Fruit fly (Drosophila melanogaster) whole organism, embryonic: ENCODE measurements around the gene CG4404.

ENCODE experiments used
- ATbp ChIP-seq: fragments of 200-800 bp; sonication (Bioruptor generic); optimal IDR thresholded peaks from 2 replicates; lab custom pipeline; 2017; ENCODE audit warnings: missing biosample characterization, mild to moderate bottlenecking, missing genetic modification characterization, missing genetic modification reagents
- Atf6 ChIP-seq: fragments of 200-800 bp; sonication (Bioruptor generic); IDR thresholded peaks from 2 replicates; pipeline ENCODE4 v1.3.6; 2022; ENCODE audit warnings: missing biosample characterization, missing genetic modification characterization
- B-H2 ChIP-seq: fragments of 200-800 bp; sonication (Bioruptor generic); optimal IDR thresholded peaks from 2 replicates; lab custom pipeline; 2018; ENCODE audit warnings: missing biosample characterization, mild to moderate bottlenecking, missing genetic modification characterization
- CG11093 ChIP-seq: fragments of 200-800 bp; sonication (Bioruptor generic); IDR thresholded peaks from 3 replicates; pipeline ENCODE4 v1.3.6; 2022; ENCODE audit warnings: missing biosample characterization, missing genetic modification characterization
- CG12942 ChIP-seq: fragments of 200-800 bp; sonication (Bioruptor generic); optimal IDR thresholded peaks from 3 replicates; lab custom pipeline; 2016; ENCODE audit warnings: missing biosample characterization, missing genetic modification characterization
- CG13296 ChIP-seq: fragments of 200-800 bp; sonication (Bioruptor generic); optimal IDR thresholded peaks from 3 replicates; lab custom pipeline; 2018; ENCODE audit warnings: missing biosample characterization, mild to moderate bottlenecking, missing genetic modification characterization
- CG13424 ChIP-seq: fragments of 200-800 bp; sonication (Bioruptor generic); optimal IDR thresholded peaks from 2 replicates; lab custom pipeline; 2019; ENCODE audit warnings: missing biosample characterization, mild to moderate bottlenecking, missing genetic modification characterization, moderate library complexity
- CG14050 ChIP-seq: fragments of 200-800 bp; sonication (Bioruptor generic); IDR thresholded peaks from 3 replicates; pipeline ENCODE4 v1.3.6; 2022; ENCODE audit warnings: missing biosample characterization, missing genetic modification characterization
- CG14441 ChIP-seq: fragments of 200-800 bp; sonication (Bioruptor generic); IDR thresholded peaks from 2 replicates; pipeline ENCODE4 v1.3.6; 2022; ENCODE audit warnings: missing biosample characterization, missing genetic modification characterization
- CG14965 ChIP-seq: fragments of 200-800 bp; sonication (Bioruptor generic); optimal IDR thresholded peaks from 2 replicates; lab custom pipeline; 2016; ENCODE audit warnings: missing biosample characterization, missing genetic modification characterization, borderline replicate concordance
- CG15011 ChIP-seq: fragments of 200-800 bp; sonication (Bioruptor generic); optimal IDR thresholded peaks from 3 replicates; lab custom pipeline; 2018; ENCODE audit warnings: missing biosample characterization, mild to moderate bottlenecking, missing genetic modification characterization
- CG15269 ChIP-seq: fragments of 200-800 bp; sonication (Bioruptor generic); optimal IDR thresholded peaks from 2 replicates; lab custom pipeline; 2018; ENCODE audit warnings: missing biosample characterization, mild to moderate bottlenecking, missing genetic modification characterization, moderate library complexity
- CG2199 ChIP-seq: fragments of 200-800 bp; sonication (Bioruptor generic); IDR thresholded peaks from 3 replicates; pipeline ENCODE4 v1.3.6; 2022; ENCODE audit warnings: missing biosample characterization, missing genetic modification characterization
- CG2678 ChIP-seq: fragments of 200-800 bp; sonication (Bioruptor generic); optimal IDR thresholded peaks from 3 replicates; lab custom pipeline; 2019; ENCODE audit warnings: missing biosample characterization, mild to moderate bottlenecking, missing genetic modification characterization, moderate library complexity
- CG2889 ChIP-seq: fragments of 200-800 bp; sonication (Bioruptor generic); IDR thresholded peaks from 3 replicates; pipeline ENCODE4 v1.3.6; 2022; ENCODE audit warnings: missing biosample characterization, missing genetic modification characterization
- CG3163 ChIP-seq: fragments of 200-800 bp; sonication (Bioruptor generic); optimal IDR thresholded peaks from 3 replicates; lab custom pipeline; 2016; ENCODE audit warnings: missing biosample characterization, missing genetic modification characterization
- CG32772 ChIP-seq: fragments of 200-800 bp; sonication (Bioruptor generic); IDR thresholded peaks from 2 replicates; pipeline ENCODE4 v1.3.6; 2022; ENCODE audit warnings: missing biosample characterization, missing genetic modification characterization
- CG33213 ChIP-seq: fragments of 200-800 bp; sonication (Bioruptor generic); optimal IDR thresholded peaks from 3 replicates; lab custom pipeline; 2016; ENCODE audit warnings: missing biosample characterization, missing genetic modification characterization
- CG43689 ChIP-seq: fragments of 200-800 bp; sonication (Bioruptor generic); IDR thresholded peaks from 2 replicates; pipeline ENCODE4 v1.3.6; 2022; ENCODE audit warnings: missing biosample characterization, missing genetic modification characterization
- CG7357 ChIP-seq: fragments of 200-800 bp; sonication (Bioruptor generic); IDR thresholded peaks from 3 replicates; pipeline ENCODE4 v1.3.6; 2022; ENCODE audit warnings: missing biosample characterization, missing genetic modification characterization
- CG9437 ChIP-seq: fragments of 200-800 bp; sonication (Bioruptor generic); optimal IDR thresholded peaks from 2 replicates; lab custom pipeline; 2018; ENCODE audit warnings: missing biosample characterization, mild to moderate bottlenecking, missing genetic modification characterization
- CG9727 ChIP-seq: fragments of 200-800 bp; sonication (Bioruptor generic); optimal IDR thresholded peaks from 3 replicates; lab custom pipeline; 2017; ENCODE audit warnings: missing biosample characterization, mild to moderate bottlenecking, missing genetic modification characterization
- CoRest ChIP-seq: fragments of 200-800 bp; sonication (Bioruptor generic); optimal IDR thresholded peaks from 3 replicates; lab custom pipeline; 2018; ENCODE audit warnings: missing biosample characterization, mild to moderate bottlenecking, missing genetic modification characterization, moderate library complexity
- H15 ChIP-seq: fragments of 200-800 bp; sonication (Bioruptor generic); IDR thresholded peaks from 3 replicates; pipeline ENCODE4 v1.3.6; 2022; ENCODE audit warnings: missing biosample characterization, missing genetic modification characterization
- HmgZ ChIP-seq: fragments of 200-800 bp; sonication (Bioruptor generic); optimal IDR thresholded peaks from 2 replicates; lab custom pipeline; 2018; ENCODE audit warnings: missing biosample characterization, mild to moderate bottlenecking, missing genetic modification characterization
- Hr78 ChIP-seq, 2 experiments: fragments of 200-800 bp in 1 of 2; fragments of >200 bp in 1 of 2; sonication (Bioruptor generic) in 1 of 2; optimal IDR thresholded peaks; 2 replicates each; lab custom pipeline; 2017 to 2019; ENCODE audit warnings: missing biosample characterization in 2 of 2, missing genetic modification characterization in 2 of 2, mild to moderate bottlenecking in 1 of 2, moderate library complexity in 1 of 2
- Nf-YB ChIP-seq: fragments of 200-800 bp; sonication (Bioruptor generic); optimal IDR thresholded peaks from 3 replicates; lab custom pipeline; 2019; ENCODE audit warnings: missing biosample characterization, mild to moderate bottlenecking, missing genetic modification characterization, moderate library complexity
- Trl ChIP-seq, 3 experiments: fragments of >200 bp in 2 of 3; fragments of 200-800 bp in 1 of 3; sonication (Bioruptor generic) in 1 of 3; optimal IDR thresholded peaks; 2 replicates in 1 of 3; 3 replicates in 2 of 3; lab custom pipeline; 2016 to 2017; ENCODE audit warnings: missing biosample characterization in 1 of 3, missing genetic modification characterization in 1 of 3
- bigmax ChIP-seq: fragments of 200-800 bp; sonication (Bioruptor generic); optimal IDR thresholded peaks from 2 replicates; lab custom pipeline; 2018; ENCODE audit warnings: missing biosample characterization, mild to moderate bottlenecking, missing genetic modification characterization
- cato ChIP-seq: fragments of 200-800 bp; sonication (Bioruptor generic); optimal IDR thresholded peaks from 2 replicates; lab custom pipeline; 2016; ENCODE audit warnings: missing biosample characterization, missing genetic modification characterization, borderline replicate concordance
- corto ChIP-seq: fragments of 200-800 bp; sonication (Bioruptor generic); optimal IDR thresholded peaks from 2 replicates; lab custom pipeline; 2016; ENCODE audit warnings: missing biosample characterization, mild to moderate bottlenecking, missing genetic modification characterization, moderate library complexity
- disco-r ChIP-seq: fragments of 200-800 bp; sonication (Bioruptor generic); optimal IDR thresholded peaks from 2 replicates; lab custom pipeline; 2016; ENCODE audit warnings: missing biosample characterization, missing genetic modification characterization
- dysf ChIP-seq: fragments of 200-800 bp; sonication (Bioruptor generic); IDR thresholded peaks from 3 replicates; pipeline ENCODE4 v1.3.6; 2022; ENCODE audit warnings: missing biosample characterization, missing genetic modification characterization
- fd96Cb ChIP-seq: fragments of 200-800 bp; sonication (Bioruptor generic); optimal IDR thresholded peaks from 2 replicates; lab custom pipeline; 2018; ENCODE audit warnings: missing biosample characterization, mild to moderate bottlenecking, missing genetic modification characterization, moderate library complexity
- h ChIP-seq: fragments of >200 bp; optimal IDR thresholded peaks from 2 replicates; lab custom pipeline; 2017
- hkb ChIP-seq, 2 experiments: fragments of 200-800 bp in 1 of 2; fragments of >200 bp in 1 of 2; sonication (Bioruptor generic) in 1 of 2; IDR thresholded peaks in 1 of 2; optimal IDR thresholded peaks in 1 of 2; 2 replicates each; pipeline versions ENCODE4 v1.3.6 to Lab custom; 2017 to 2022; ENCODE audit warnings: missing biosample characterization in 1 of 2, missing genetic modification characterization in 1 of 2
- kah ChIP-seq: fragments of 200-800 bp; sonication (Bioruptor generic); optimal IDR thresholded peaks from 2 replicates; lab custom pipeline; 2018; ENCODE audit warnings: missing biosample characterization, mild to moderate bottlenecking, missing genetic modification characterization
- maf-S ChIP-seq: fragments of 200-800 bp; sonication (Bioruptor generic); optimal IDR thresholded peaks from 2 replicates; lab custom pipeline; 2016; ENCODE audit warnings: missing biosample characterization, missing genetic modification characterization
- nerfin-1 ChIP-seq: fragments of 200-800 bp; sonication (Bioruptor generic); optimal IDR thresholded peaks from 3 replicates; lab custom pipeline; 2019; ENCODE audit warnings: missing biosample characterization, mild to moderate bottlenecking, missing genetic modification characterization, moderate library complexity
- pan ChIP-seq, 4 experiments: fragments of >200 bp in 3 of 4; fragments of 200-800 bp in 1 of 4; sonication (Bioruptor generic) in 1 of 4; optimal IDR thresholded peaks in 3 of 4; IDR thresholded peaks in 1 of 4; 2 replicates each; pipeline versions ENCODE4 v1.3.6 to Lab custom; 2017 to 2022; ENCODE audit warnings: missing biosample characterization in 2 of 4, missing genetic modification characterization in 2 of 4, mixed read lengths in 1 of 4
- pfk ChIP-seq: fragments of 200-800 bp; sonication (Bioruptor generic); optimal IDR thresholded peaks from 2 replicates; lab custom pipeline; 2018; ENCODE audit warnings: missing biosample characterization, mild to moderate bottlenecking, missing genetic modification characterization, moderate library complexity
- phol ChIP-seq: fragments of 200-800 bp; sonication (Bioruptor generic); optimal IDR thresholded peaks from 3 replicates; lab custom pipeline; 2018; ENCODE audit warnings: missing biosample characterization, mild to moderate bottlenecking, missing genetic modification characterization, moderate library complexity
- psq ChIP-seq: fragments of 200-800 bp; sonication (Bioruptor generic); optimal IDR thresholded peaks from 2 replicates; lab custom pipeline; 2017; ENCODE audit warnings: missing biosample characterization, missing genetic modification characterization
- sc ChIP-seq, 3 experiments: fragments of >200 bp in 2 of 3; fragments of 200-800 bp in 1 of 3; sonication (Bioruptor generic) in 1 of 3; optimal IDR thresholded peaks; 2 replicates in 2 of 3; 3 replicates in 1 of 3; lab custom pipeline; 2017; ENCODE audit warnings: mild to moderate bottlenecking in 1 of 3, missing biosample characterization in 1 of 3, missing genetic modification characterization in 1 of 3, missing genetic modification reagents in 1 of 3
- schlank ChIP-seq: fragments of 200-800 bp; sonication (Bioruptor generic); optimal IDR thresholded peaks from 2 replicates; lab custom pipeline; 2018; ENCODE audit warnings: missing biosample characterization, mild to moderate bottlenecking, missing genetic modification characterization
- slou ChIP-seq: fragments of 200-800 bp; sonication (Bioruptor generic); optimal IDR thresholded peaks from 3 replicates; lab custom pipeline; 2016; ENCODE audit warnings: missing biosample characterization, missing genetic modification characterization
- sqz ChIP-seq: fragments of 200-800 bp; sonication (Bioruptor generic); optimal IDR thresholded peaks from 3 replicates; lab custom pipeline; 2018; ENCODE audit warnings: missing biosample characterization, mild to moderate bottlenecking, missing genetic modification characterization
- toy ChIP-seq: fragments of 200-800 bp; sonication (Bioruptor generic); IDR thresholded peaks from 2 replicates; pipeline ENCODE4 v1.3.6; 2022; ENCODE audit warnings: missing biosample characterization, missing genetic modification characterization
- trh ChIP-seq: fragments of 200-800 bp; sonication (Bioruptor generic); optimal IDR thresholded peaks from 2 replicates; lab custom pipeline; 2016; ENCODE audit warnings: missing biosample characterization, missing genetic modification characterization
- tup ChIP-seq: fragments of 200-800 bp; sonication (Bioruptor generic); optimal IDR thresholded peaks from 2 replicates; lab custom pipeline; 2016; ENCODE audit warnings: missing biosample characterization, mild to moderate bottlenecking, missing genetic modification characterization, moderate library complexity

CG4404 gene

DNA sequence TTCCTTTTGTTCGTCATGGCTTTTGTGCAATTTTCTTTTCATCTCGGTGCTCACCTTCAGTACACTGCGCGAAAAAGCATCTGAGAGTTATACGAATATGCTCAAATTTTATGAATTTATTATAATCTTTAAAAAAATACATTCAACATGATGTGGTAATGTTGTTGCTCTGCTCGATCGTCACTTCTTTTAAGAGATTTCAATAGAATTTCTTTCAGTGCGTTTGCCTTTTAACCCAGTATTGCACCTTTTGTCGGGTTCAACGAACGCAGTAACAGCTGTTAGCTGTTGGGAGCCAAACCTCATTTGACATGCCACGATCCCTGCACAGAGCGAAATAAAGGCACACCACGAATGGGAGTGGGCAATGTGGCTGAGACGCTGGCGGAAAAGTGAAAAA is 34.1 kb upstream of the CG4404 start (continued):
- TF ChIP-seq bigmax (no peak), sqz (no peak), corto (GFP tag; lab: Kevin White, UChicago) (no peak), CG15269 (no peak), CG14050 (no peak), CG3163 (no peak), CG32772 (GFP tag; lab: Robert Waterston, UW) (no peak), h (lab: Kevin White, UChicago) (no peak), ATbp (GFP tag; lab: Kevin White, UChicago) (no peak), psq (no peak), disco-r (GFP tag; lab: Kevin White, UChicago) (no peak), H15 (no peak), cato (GFP tag; lab: Kevin White, UChicago) (no peak), CG13424 (tag; lab: Kevin White, UChicago) (no peak), CG33213 (GFP tag; lab: Kevin White, UChicago) (no peak), tup (GFP tag; lab: Kevin White, UChicago) (no peak), CG11093 (no peak), CG2678 (tag; lab: Kevin White, UChicago) (no peak), CG15011 (GFP tag; lab: Kevin White, UChicago) (no peak), phol (tag; lab: Kevin White, UChicago) (peak; percentile 11), CG13296 (no peak), nerfin-1 (tag; lab: Kevin White, UChicago) (no peak), hkb (optimal IDR thresholded peaks at IDR 0.05; lab: Kevin White, UChicago) (no peak), hkb (GFP tag; IDR thresholded peaks at IDR 0.05; lab: Robert Waterston, UW) (no peak), pan (optimal IDR thresholded peaks at IDR 0.05; lab: Kevin White, UChicago) (no peak), pan (GFP tag; optimal IDR thresholded peaks at IDR 0.05 in 1 of 2, IDR thresholded peaks at IDR 0.05 in 1 of 2) (no peak), Trl (optimal IDR thresholded peaks at IDR 0.05; lab: Kevin White, UChicago) (no peak), Trl (GFP tag; optimal IDR thresholded peaks at IDR 0.05; lab: Kevin White, UChicago) (no peak), maf-S (GFP tag; lab: Kevin White, UChicago) (no peak), pfk (GFP tag; lab: Kevin White, UChicago) (no peak), schlank (tag; lab: Kevin White, UChicago) (no peak), CG9437 (GFP tag; lab: Kevin White, UChicago) (no peak), Atf6 (no peak), CG14965 (GFP tag; lab: Kevin White, UChicago) (no peak), Hr78 (GFP tag; optimal IDR thresholded peaks at IDR 0.05; lab: Kevin White, UChicago) (no peak), CG7357 (GFP tag; lab: Robert Waterston, UW) (no peak), CG43689 (no peak), CG12942 (no peak), HmgZ (tag; lab: Kevin White, UChicago) (no peak), CG14441 (GFP tag; lab: Robert Waterston, UW) (no peak), CoRest (tag; lab: Kevin White, UChicago) (no peak), dysf (no peak), kah (GFP tag; lab: Kevin White, UChicago) (no peak), fd96Cb (tag; lab: Kevin White, UChicago) (no peak), slou (GFP tag; lab: Kevin White, UChicago) (no peak), CG2889 (GFP tag; lab: Robert Waterston, UW) (no peak), B-H2 (no peak), toy (GFP tag; lab: Robert Waterston, UW) (no peak), sc (optimal IDR thresholded peaks at IDR 0.05; lab: Kevin White, UChicago) (no peak), sc (GFP tag; optimal IDR thresholded peaks at IDR 0.05; lab: Kevin White, UChicago) (no peak), CG9727 (peak; percentile 52), Nf-YB (GFP tag; lab: Kevin White, UChicago) (no peak), CG2199 (GFP tag; lab: Robert Waterston, UW) (no peak), trh (GFP tag; lab: Kevin White, UChicago) (no peak)
